Worm (Caenorhabditis elegans) whole organism, late embryonic: ENCODE measurements around the gene T25B6.4.

Source experiments
- T23F11.4 ChIP-seq: fragments of 200-800 bp; sonication (Bioruptor generic); optimal IDR thresholded peaks from 2 replicates; lab custom pipeline; 2018; ENCODE audit warnings: mild to moderate bottlenecking, missing genetic modification characterization, missing compliant biosample characterization
- fkh-10 ChIP-seq: fragments of 150-350 bp; optimal IDR thresholded peaks from 2 replicates; lab custom pipeline; 2014; ENCODE audit warnings: missing biosample characterization, missing genetic modification reagents, missing genetic modification characterization
- hlh-13 ChIP-seq: fragments of 200-800 bp; sonication (Bioruptor generic); optimal IDR thresholded peaks from 2 replicates; lab custom pipeline; 2018; ENCODE audit warnings: mild to moderate bottlenecking, missing genetic modification characterization, missing compliant biosample characterization
- hlh-15 ChIP-seq: sonication (generic microtip); optimal IDR thresholded peaks from 2 replicates; lab custom pipeline; 2016; ENCODE audit warnings: missing genetic modification characterization, missing compliant biosample characterization
- hlh-6 ChIP-seq: sonication (generic microtip); optimal IDR thresholded peaks from 2 replicates; lab custom pipeline; 2016; ENCODE audit warnings: missing genotype, missing genetic modification characterization, missing compliant biosample characterization
- mec-3 ChIP-seq: sonication (generic microtip); optimal IDR thresholded peaks from 2 replicates; lab custom pipeline; 2016; ENCODE audit warnings: borderline replicate concordance, missing genetic modification characterization, missing compliant biosample characterization
- nhr-232 ChIP-seq: sonication (generic microtip); optimal IDR thresholded peaks from 2 replicates; lab custom pipeline; 2016; ENCODE audit warnings: missing genetic modification characterization, missing compliant biosample characterization

ce11 chrX:9021645-9022044 is 6.1 kb downstream of the T25B6.4 start, which contains the start of gene T25B6.5:
- no peak for TF ChIP-seq hlh-15
- no peak for TF ChIP-seq hlh-6
- TF ChIP-seq fkh-10 (GFP tag; lab: Kevin White, UChicago), result no peak
- no peak for TF ChIP-seq T23F11.4
- TF ChIP-seq mec-3 (tag; lab: Kevin White, UChicago), result no peak
- no peak for TF ChIP-seq nhr-232 (tag; lab: Kevin White, UChicago)
- TF ChIP-seq hlh-13 (GFP tag; lab: Kevin White, UChicago), result no peak
